Worm (Caenorhabditis elegans) whole organism, mixed stage, embryonic: ENCODE data around the gene tatn-1.

ENCODE experiments used
- ceh-43 ChIP-seq: fragments of 200-800 bp; sonication (Bioruptor generic); optimal IDR thresholded peaks from 2 replicates; lab custom pipeline; 2018; ENCODE audit warnings: mild to moderate bottlenecking, missing genetic modification characterization, moderate library complexity, missing compliant biosample characterization
- hlh-1 ChIP-seq: fragments of 150-350 bp; optimal IDR thresholded peaks from 2 replicates; lab custom pipeline; 2014; ENCODE audit warnings: missing biosample characterization, missing genetic modification reagents, missing genetic modification characterization
- lsy-2 ChIP-seq: fragments of 150-350 bp; optimal IDR thresholded peaks from 2 replicates; lab custom pipeline; 2014; ENCODE audit warnings: missing biosample characterization, missing genetic modification characterization
- unc-62 ChIP-seq: fragments of 150-350 bp; optimal IDR thresholded peaks from 2 replicates; lab custom pipeline; 2014; ENCODE audit warnings: missing biosample characterization, missing genetic modification reagents, missing genetic modification characterization

DNA sequence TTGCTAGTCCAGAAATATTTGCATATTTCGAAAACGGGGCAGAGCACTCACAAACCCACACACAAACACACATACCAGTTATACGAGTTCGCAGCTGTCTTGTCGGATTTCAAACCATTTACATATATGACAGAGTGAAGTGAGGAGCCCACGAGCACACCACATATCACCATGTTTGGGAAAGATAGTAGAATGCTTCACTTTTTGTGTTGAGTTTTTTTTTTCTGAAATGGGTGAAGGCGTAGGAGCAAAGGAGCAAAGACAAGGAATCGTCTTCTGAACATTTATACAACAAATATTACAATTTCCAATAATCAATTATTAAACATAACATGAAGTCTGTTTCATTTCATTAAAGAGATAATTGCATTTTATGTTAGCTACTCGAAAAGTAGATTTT is 15.6 kb upstream of the tatn-1 start:
- no peak for TF ChIP-seq hlh-1 (tag; lab: Kevin White, UChicago)
- TF ChIP-seq lsy-2 (tag; lab: Kevin White, UChicago), result no peak
- no peak for TF ChIP-seq ceh-43
- TF ChIP-seq unc-62 (GFP tag; lab: Kevin White, UChicago), result no peak
